Worm (Caenorhabditis elegans): Measurements from ENCODE around the gene W09C2.8.

- TF ChIP-seq T22C8.4 (GFP tag; IDR thresholded peaks at IDR 0.05) = no peak
- no peak for TF ChIP-seq cog-1 (tag; optimal IDR thresholded peaks at IDR 0.05)
- no peak for TF ChIP-seq flt-1 (GFP tag; IDR thresholded peaks at IDR 0.05)
- no peak for TF ChIP-seq tab-1 (GFP tag; IDR thresholded peaks at IDR 0.05)
- TF ChIP-seq klf-2 (GFP tag; conservative IDR thresholded peaks at IDR 0.05) = no peak
These were observed 7.9 kb upstream of the W09C2.8 start for ce11 chrIV:9632094-9632493.
